Fruit fly (Drosophila melanogaster) whole organism, pupa: ENCODE data around the gene Gr22b.

Experiments
- CG10348 ChIP-seq: fragments of 200-800 bp; sonication (Bioruptor generic); IDR thresholded peaks from 2 replicates; pipeline ENCODE4 v1.3.6; 2022; ENCODE audit warnings: missing biosample characterization, missing genetic modification characterization
- CG14655 ChIP-seq: fragments of 200-800 bp; sonication (Bioruptor generic); optimal IDR thresholded peaks from 3 replicates; lab custom pipeline; 2017; ENCODE audit warnings: mild to moderate bottlenecking, missing biosample characterization, missing genetic modification reagents, missing genetic modification characterization
- CG15710 ChIP-seq: fragments of 200-800 bp; sonication (Bioruptor generic); optimal IDR thresholded peaks from 2 replicates; lab custom pipeline; 2018; ENCODE audit warnings: missing biosample characterization, mild to moderate bottlenecking, missing genetic modification characterization, moderate library complexity
- CG34367 ChIP-seq: fragments of 200-800 bp; sonication (Bioruptor generic); optimal IDR thresholded peaks from 2 replicates; lab custom pipeline; 2018; ENCODE audit warnings: missing biosample characterization, mild to moderate bottlenecking, missing genetic modification characterization
- CG4496 ChIP-seq: fragments of 200-800 bp; sonication (Bioruptor generic); IDR thresholded peaks from 3 replicates; pipeline ENCODE4 v1.3.6; 2022; ENCODE audit warnings: missing biosample characterization, missing genetic modification characterization
- CG8159 ChIP-seq: fragments of 200-800 bp; sonication (Bioruptor generic); optimal IDR thresholded peaks from 3 replicates; lab custom pipeline; 2018; ENCODE audit warnings: missing biosample characterization, mild to moderate bottlenecking, missing genetic modification characterization, moderate library complexity
- CG8301 ChIP-seq: fragments of 200-800 bp; sonication (Bioruptor generic); optimal IDR thresholded peaks from 2 replicates; lab custom pipeline; 2018; ENCODE audit warnings: missing biosample characterization, mild to moderate bottlenecking, missing genetic modification characterization
- CG9948 ChIP-seq: fragments of 200-800 bp; sonication (Bioruptor generic); optimal IDR thresholded peaks from 2 replicates; lab custom pipeline; 2018; ENCODE audit warnings: missing biosample characterization, mild to moderate bottlenecking, missing genetic modification characterization, moderate library complexity
- D1 ChIP-seq: fragments of 200-800 bp; sonication (Bioruptor generic); optimal IDR thresholded peaks from 2 replicates; lab custom pipeline; 2018; ENCODE audit warnings: missing biosample characterization, mild to moderate bottlenecking, missing genetic modification characterization, moderate library complexity
- EcR ChIP-seq: fragments of 200-800 bp; sonication (Bioruptor generic); optimal IDR thresholded peaks from 3 replicates; lab custom pipeline; 2019; ENCODE audit warnings: missing biosample characterization, missing genetic modification characterization, mild to moderate bottlenecking, moderate library complexity, missing genetic modification reagents
- Pif1A ChIP-seq: fragments of 200-800 bp; sonication (Bioruptor generic); optimal IDR thresholded peaks from 3 replicates; lab custom pipeline; 2016; ENCODE audit warnings: missing biosample characterization, missing genetic modification characterization
- Pif1B ChIP-seq: fragments of 200-800 bp; sonication (Bioruptor generic); optimal IDR thresholded peaks from 3 replicates; lab custom pipeline; 2016; ENCODE audit warnings: missing biosample characterization, missing genetic modification characterization
- fd96Ca ChIP-seq: fragments of 200-800 bp; sonication (Bioruptor generic); IDR thresholded peaks from 3 replicates; pipeline ENCODE4 v1.3.6; 2022; ENCODE audit warnings: missing biosample characterization, missing genetic modification characterization
- rn ChIP-seq: fragments of 200-800 bp; sonication (Bioruptor generic); IDR thresholded peaks from 2 replicates; pipeline ENCODE4 v1.3.6; 2022; ENCODE audit warnings: missing biosample characterization, missing genetic modification characterization

DNA sequence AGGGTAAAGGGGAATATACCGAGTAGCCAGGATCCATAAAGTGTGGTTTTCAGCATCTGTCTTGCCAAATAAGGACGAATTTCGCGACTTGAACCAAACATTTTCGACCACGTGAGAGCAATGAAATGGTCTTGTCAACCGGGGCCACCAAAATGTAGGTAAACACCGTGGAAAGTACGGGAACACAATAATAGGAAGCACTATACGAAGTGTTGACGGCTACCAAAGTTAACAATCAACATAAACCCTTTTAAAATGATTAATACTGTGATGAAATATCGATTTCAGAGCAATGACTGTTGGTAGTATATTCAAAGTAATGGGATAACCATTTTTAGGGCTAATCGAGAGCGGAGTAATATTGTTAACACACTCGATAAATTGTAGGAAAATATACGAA is at the start of gene Gr22b:
- TF ChIP-seq EcR (no peak), CG9948 (tag; lab: Kevin White, UChicago) (no peak), CG10348 (GFP tag; lab: Robert Waterston, UW) (no peak), D1 (no peak), CG4496 (GFP tag; lab: Robert Waterston, UW) (no peak), rn (GFP tag; lab: Robert Waterston, UW) (no peak), Pif1A (no peak), CG8301 (no peak), CG14655 (no peak), CG8159 (no peak), Pif1B (GFP tag; lab: Kevin White, UChicago) (no peak), CG34367 (tag; lab: Kevin White, UChicago) (no peak), fd96Ca (no peak), CG15710 (no peak)
